Fruit fly (Drosophila melanogaster): ENCODE data around the gene Tsp66E.

Tsp66E gene

DNA sequence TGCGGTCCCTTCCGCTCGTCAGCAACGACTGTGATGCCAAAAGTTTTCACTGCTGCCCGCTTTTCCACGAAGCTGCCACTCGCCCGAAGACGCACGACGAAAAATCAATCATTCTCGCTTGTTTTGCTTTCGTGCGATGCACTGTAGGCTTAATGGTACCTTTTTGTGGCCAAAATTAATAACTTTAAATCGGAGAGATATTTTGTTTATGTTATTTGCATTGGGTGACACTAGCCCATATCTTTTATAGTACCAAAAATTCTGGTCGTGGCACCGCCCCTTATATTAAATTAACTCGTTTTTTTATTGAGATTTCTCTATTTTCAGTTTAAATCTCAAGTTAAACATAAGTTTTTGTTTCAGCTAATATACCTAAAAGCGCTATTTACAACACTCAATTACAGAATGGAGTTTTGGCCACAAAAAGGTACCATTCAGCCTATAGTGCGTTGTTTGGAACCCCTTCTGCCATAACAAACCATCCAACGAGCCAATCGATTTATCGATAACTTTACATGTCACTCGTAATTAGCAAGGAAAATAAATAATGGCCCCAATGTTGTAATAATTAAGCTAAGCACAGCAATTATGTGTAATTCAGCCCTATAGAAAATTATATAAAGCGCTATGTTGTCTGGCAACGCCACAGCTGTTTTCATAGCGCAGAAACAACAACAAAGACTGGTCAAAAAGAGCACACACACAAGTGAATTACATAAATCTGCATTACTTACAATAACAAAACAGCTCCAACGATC is 41.1 kb downstream of the Tsp66E start (continued):
- no peak for TF ChIP-seq B-H1 (GFP tag; IDR thresholded peaks at IDR 0.05)
- no peak for TF ChIP-seq CG31388 (GFP tag; optimal IDR thresholded peaks at IDR 0.05)
- TF ChIP-seq CG43689 (GFP tag; IDR thresholded peaks at IDR 0.05): no peak
- TF ChIP-seq pfk (GFP tag; optimal IDR thresholded peaks at IDR 0.05): peak; percentile 11
- peak; percentile 32; the same call in 1 of the 2 replicates for TF ChIP-seq E2f2 (GFP tag; IDR thresholded peaks at IDR 0.05)
- no peak for TF ChIP-seq wek (GFP tag; optimal IDR thresholded peaks at IDR 0.05)
- TF ChIP-seq trh (GFP tag; optimal IDR thresholded peaks at IDR 0.05): no peak
- no peak for TF ChIP-seq z (GFP tag; IDR thresholded peaks at IDR 0.05)
- no peak for TF ChIP-seq gcm2 (GFP tag; optimal IDR thresholded peaks at IDR 0.05)
- no peak for TF ChIP-seq luna (GFP tag; optimal IDR thresholded peaks at IDR 0.05)
- peak; percentile 4 for TF ChIP-seq Sry-β (GFP tag; optimal IDR thresholded peaks at IDR 0.05)
- peak; percentile 77 for TF ChIP-seq pros (GFP tag; optimal IDR thresholded peaks at IDR 0.05)
- no peak for TF ChIP-seq eve (GFP tag; optimal IDR thresholded peaks at IDR 0.05)
- TF ChIP-seq ham (GFP tag; IDR thresholded peaks at IDR 0.05): no peak
- TF ChIP-seq Bteb2 (GFP tag; optimal IDR thresholded peaks at IDR 0.05): no peak
- no peak for TF ChIP-seq Six4 (GFP tag; optimal IDR thresholded peaks at IDR 0.05)
- no peak for TF ChIP-seq CG11456 (GFP tag; IDR thresholded peaks at IDR 0.05)
- TF ChIP-seq shn (GFP tag; optimal IDR thresholded peaks at IDR 0.05): peak; percentile 30
- no peak for TF ChIP-seq CG1024 (GFP tag; IDR thresholded peaks at IDR 0.05)
- peak; percentile 89 for TF ChIP-seq Hmr (GFP tag; optimal IDR thresholded peaks at IDR 0.05)
- TF ChIP-seq gt (GFP tag; IDR thresholded peaks at IDR 0.05): no peak
- no peak for TF ChIP-seq p53 (GFP tag; optimal IDR thresholded peaks at IDR 0.05)
- peak; percentile 49 for TF ChIP-seq CG11723 (GFP tag; optimal IDR thresholded peaks at IDR 0.05)
- TF ChIP-seq gem (tag; optimal IDR thresholded peaks at IDR 0.05): peak; percentile 84
- peak; percentile 25 for TF ChIP-seq MTF-1 (GFP tag; optimal IDR thresholded peaks at IDR 0.05; ENCODE audit: borderline replicate concordance)
- TF ChIP-seq CG11695 (GFP tag; IDR thresholded peaks at IDR 0.05): peak; percentile 50; the same call in 1 of the 3 replicates
- TF ChIP-seq zf30C (GFP tag; optimal IDR thresholded peaks at IDR 0.05): no peak
- peak; percentile 22 for TF ChIP-seq CG18764 (GFP tag; optimal IDR thresholded peaks at IDR 0.05)
- TF ChIP-seq az2 (GFP tag; optimal IDR thresholded peaks at IDR 0.05): peak; percentile 37
- TF ChIP-seq crp (GFP tag; optimal IDR thresholded peaks at IDR 0.05): peak in 1 of 2 experiments; percentile 52
- TF ChIP-seq Side (GFP tag; optimal IDR thresholded peaks at IDR 0.05): peak; percentile 16
- no peak; the same call in 1 of the 3 replicates for TF ChIP-seq CG6791 (GFP tag; IDR thresholded peaks at IDR 0.05; ENCODE audit: partially characterized antibody)
- TF ChIP-seq ato (GFP tag; IDR thresholded peaks at IDR 0.05; ENCODE audit: partially characterized antibody): peak; percentile 27; the same call in 1 of the 2 replicates
- no peak for TF ChIP-seq MESR4 (GFP tag; optimal IDR thresholded peaks at IDR 0.05)
- TF ChIP-seq CG3847 (GFP tag; IDR thresholded peaks at IDR 0.05): no peak
- TF ChIP-seq chinmo (GFP tag; IDR thresholded peaks at IDR 0.05; ENCODE audit: partially characterized antibody): 0 out of 4 replicates have a peak, but pooled peaks have one; percentile 34
- peak; percentile 77 for TF ChIP-seq CG13424 (tag; optimal IDR thresholded peaks at IDR 0.05)
- TF ChIP-seq zfh2 (GFP tag; optimal IDR thresholded peaks at IDR 0.05): peak; percentile 50
- no peak for TF ChIP-seq Bdp1 (GFP tag; optimal IDR thresholded peaks at IDR 0.05)
- peak; percentile 29 for TF ChIP-seq gro (GFP tag; optimal IDR thresholded peaks at IDR 0.05)
- TF ChIP-seq CG9817 (tag; optimal IDR thresholded peaks at IDR 0.05): peak; percentile 55
- peak; percentile 76 for TF ChIP-seq Meics (GFP tag; optimal IDR thresholded peaks at IDR 0.05)
- peak; percentile 20 for TF ChIP-seq CG4820 (GFP tag; optimal IDR thresholded peaks at IDR 0.05)
- peak; percentile 27 for TF ChIP-seq en (GFP tag; optimal IDR thresholded peaks at IDR 0.05)
- peak; percentile 57; the same call in 1 of the 2 replicates for TF ChIP-seq CG32767 (GFP tag; IDR thresholded peaks at IDR 0.05)
- no peak for TF ChIP-seq Optix (GFP tag; IDR thresholded peaks at IDR 0.05)
- no peak for TF ChIP-seq Doc2 (GFP tag; IDR thresholded peaks at IDR 0.05)
- TF ChIP-seq CG4328 (GFP tag; optimal IDR thresholded peaks at IDR 0.05): peak; percentile 68
- peak; percentile 74 for TF ChIP-seq Oli (tag; optimal IDR thresholded peaks at IDR 0.05)
